Fruit fly (Drosophila melanogaster): Measurements from ENCODE around the gene CG31516.

The CG31516 gene

dm6 chr3R:4233018-4233385 lies 13.1 kb upstream of the CG31516 start, which contains the start of gene abs (continued):
- no peak for TF ChIP-seq CG7745 (tag; optimal IDR thresholded peaks at IDR 0.05)
- TF ChIP-seq knrl (GFP tag; IDR thresholded peaks at IDR 0.05; ENCODE audit: partially characterized antibody), result no peak
- TF ChIP-seq ken (GFP tag; IDR thresholded peaks at IDR 0.05), result no peak
- TF ChIP-seq en (GFP tag; optimal IDR thresholded peaks at IDR 0.05), result no peak
- TF ChIP-seq trem (tag; optimal IDR thresholded peaks at IDR 0.05), result no peak
- TF ChIP-seq CG43689 (GFP tag; IDR thresholded peaks at IDR 0.05), result no peak
- TF ChIP-seq pita (GFP tag; optimal IDR thresholded peaks at IDR 0.05), result no peak
- TF ChIP-seq Chrac-16 (GFP tag; optimal IDR thresholded peaks at IDR 0.05), result no peak
- no peak for TF ChIP-seq ind (GFP tag; optimal IDR thresholded peaks at IDR 0.05)
- TF ChIP-seq maf-S (GFP tag; optimal IDR thresholded peaks at IDR 0.05), result no peak
- TF ChIP-seq zfh2 (GFP tag; optimal IDR thresholded peaks at IDR 0.05), result no peak
- TF ChIP-seq E2f2 (GFP tag; IDR thresholded peaks at IDR 0.05), result 0 out of 2 replicates have a peak, but pooled peaks have one; percentile 12
- no peak for TF ChIP-seq ham (GFP tag; IDR thresholded peaks at IDR 0.05)
- TF ChIP-seq CG14441 (GFP tag; IDR thresholded peaks at IDR 0.05), result no peak
- no peak for TF ChIP-seq Lhr (GFP tag; optimal IDR thresholded peaks at IDR 0.05)
- TF ChIP-seq ems (GFP tag; optimal IDR thresholded peaks at IDR 0.05), result no peak
- TF ChIP-seq CG13296 (GFP tag; optimal IDR thresholded peaks at IDR 0.05), result no peak
- TF ChIP-seq CG4328 (GFP tag; optimal IDR thresholded peaks at IDR 0.05), result no peak
- no peak for TF ChIP-seq CG1602 (GFP tag; optimal IDR thresholded peaks at IDR 0.05)
- TF ChIP-seq crol (GFP tag; IDR thresholded peaks at IDR 0.05), result no peak
- TF ChIP-seq CG3281 (GFP tag; optimal IDR thresholded peaks at IDR 0.05), result no peak
- no peak for TF ChIP-seq pan (optimal IDR thresholded peaks at IDR 0.05)
- TF ChIP-seq pan (GFP tag; optimal IDR thresholded peaks at IDR 0.05 in 1 of 2, IDR thresholded peaks at IDR 0.05 in 1 of 2), result no peak
- TF ChIP-seq CG9932 (GFP tag; IDR thresholded peaks at IDR 0.05), result no peak
- TF ChIP-seq CG13775 (GFP tag; optimal IDR thresholded peaks at IDR 0.05), result no peak
- no peak for TF ChIP-seq stwl (tag; optimal IDR thresholded peaks at IDR 0.05)
- 0 out of 3 replicates have a peak, but pooled peaks have one; percentile 12 for TF ChIP-seq hb (GFP tag; IDR thresholded peaks at IDR 0.05; ENCODE audit: partially characterized antibody)
- TF ChIP-seq Dp (GFP tag; optimal IDR thresholded peaks at IDR 0.05), result no peak
- TF ChIP-seq CG2875 (GFP tag; optimal IDR thresholded peaks at IDR 0.05), result no peak
- no peak for TF ChIP-seq CG32767 (GFP tag; IDR thresholded peaks at IDR 0.05)
- no peak for TF ChIP-seq CG11723 (GFP tag; optimal IDR thresholded peaks at IDR 0.05)
- TF ChIP-seq CG7271 (tag; optimal IDR thresholded peaks at IDR 0.05), result no peak
- TF ChIP-seq B-H2 (GFP tag; optimal IDR thresholded peaks at IDR 0.05), result no peak
- no peak for TF ChIP-seq Scr (GFP tag; IDR thresholded peaks at IDR 0.05; ENCODE audit: partially characterized antibody)
- peak; percentile 74 for TF ChIP-seq D (optimal IDR thresholded peaks at IDR 0.05)
- TF ChIP-seq D (GFP tag; optimal IDR thresholded peaks at IDR 0.05), result no peak
- TF ChIP-seq CG4360 (GFP tag; IDR thresholded peaks at IDR 0.05), result no peak
- no peak for TF ChIP-seq CG15011 (GFP tag; optimal IDR thresholded peaks at IDR 0.05)
- no peak for TF ChIP-seq bab2 (GFP tag; optimal IDR thresholded peaks at IDR 0.05)
- no peak for TF ChIP-seq CG17385 (GFP tag; optimal IDR thresholded peaks at IDR 0.05)
- TF ChIP-seq CG10267 (tag; optimal IDR thresholded peaks at IDR 0.05), result no peak
- no peak for TF ChIP-seq jing (GFP tag; optimal IDR thresholded peaks at IDR 0.05)
- TF ChIP-seq CG10654 (GFP tag; optimal IDR thresholded peaks at IDR 0.05), result no peak
- TF ChIP-seq CG1603 (tag; optimal IDR thresholded peaks at IDR 0.05), result peak; percentile 31
- TF ChIP-seq CG11504 (tag; optimal IDR thresholded peaks at IDR 0.05), result no peak
- no peak for TF ChIP-seq hbn (GFP tag; IDR thresholded peaks at IDR 0.05; ENCODE audit: partially characterized antibody)
- no peak for TF ChIP-seq Dip2 (GFP tag; IDR thresholded peaks at IDR 0.05)
- TF ChIP-seq sob (GFP tag; IDR thresholded peaks at IDR 0.05), result no peak
- no peak for TF ChIP-seq CG16815 (GFP tag; optimal IDR thresholded peaks at IDR 0.05)
- no peak for TF ChIP-seq tin (GFP tag; optimal IDR thresholded peaks at IDR 0.05)
- no peak for TF ChIP-seq jumu (GFP tag; optimal IDR thresholded peaks at IDR 0.05)
- no peak for TF ChIP-seq cwo (GFP tag; optimal IDR thresholded peaks at IDR 0.05)
